Fruit fly (Drosophila melanogaster): ENCODE data around the gene pico.

DNA sequence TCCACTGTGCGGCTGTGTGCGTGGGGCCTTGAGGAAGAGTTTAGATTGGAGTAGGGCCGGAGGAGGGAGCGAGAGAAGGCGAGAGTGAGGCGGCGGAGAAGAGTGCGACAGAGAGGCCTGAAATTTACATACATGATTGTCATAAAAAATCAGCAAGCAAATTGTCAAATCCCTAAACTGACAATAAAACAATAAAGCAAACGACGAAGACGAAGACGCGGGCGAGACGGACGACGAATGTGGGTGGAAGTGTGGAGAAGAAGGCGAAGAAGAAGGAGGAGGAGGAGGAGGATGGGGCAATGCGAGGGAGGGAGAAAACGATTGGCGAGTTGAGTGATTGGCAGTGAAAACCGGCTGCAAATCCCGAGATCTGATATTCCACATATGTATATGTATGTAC lies 66.5 kb downstream of the pico start:
- TF ChIP-seq Clk (GFP tag; optimal IDR thresholded peaks at IDR 0.05) (no peak), kay (GFP tag; ENCODE audit: borderline replicate concordance) (no peak), ovo (GFP tag; optimal IDR thresholded peaks at IDR 0.05) (no peak), CG7101 (tag; optimal IDR thresholded peaks at IDR 0.05) (no peak), Mnt (GFP tag; optimal IDR thresholded peaks at IDR 0.05) (no peak), CG33017 (tag; optimal IDR thresholded peaks at IDR 0.05) (no peak), cic (GFP tag; optimal IDR thresholded peaks at IDR 0.05) (no peak), tj (GFP tag; optimal IDR thresholded peaks at IDR 0.05) (no peak)
